Worm (Caenorhabditis elegans) whole organism, L1 larva: Measurements from ENCODE around the gene let-92.

ENCODE experiments used
- C04F5.9 ChIP-seq: sonication (generic microtip); optimal IDR thresholded peaks from 2 replicates; lab custom pipeline; 2016; ENCODE audit warnings: missing genetic modification characterization, missing compliant biosample characterization
- Y116A8C.19 ChIP-seq: sonication (generic microtip); optimal IDR thresholded peaks from 2 replicates; lab custom pipeline; 2016; ENCODE audit warnings: missing compliant biosample characterization, missing genetic modification characterization, borderline replicate concordance
- alr-1 ChIP-seq: fragments of 200-800 bp; sonication (Bioruptor generic); optimal IDR thresholded peaks from 2 replicates; lab custom pipeline; 2018; ENCODE audit warnings: borderline replicate concordance, mild to moderate bottlenecking, missing genetic modification characterization, missing compliant biosample characterization
- blmp-1 ChIP-seq: fragments of 150-350 bp; optimal IDR thresholded peaks from 2 replicates; lab custom pipeline; 2014; ENCODE audit warnings: missing biosample characterization, missing genetic modification characterization
- efl-1 ChIP-seq, 4 experiments: fragments of 150-350 bp; optimal IDR thresholded peaks in 3 of 4; peaks in 1 of 4; 1 replicate in 1 of 4; 2 replicates in 3 of 4; lab custom pipeline; 2014; ENCODE audit warnings: missing biosample characterization in 2 of 4, missing genetic modification characterization in 2 of 4, missing genetic modification reagents in 2 of 4
- egl-13 ChIP-seq: sonication (generic microtip); optimal IDR thresholded peaks from 2 replicates; lab custom pipeline; 2016; ENCODE audit warnings: missing genotype, missing genetic modification reagents, missing genetic modification characterization, missing compliant biosample characterization
- elt-2 ChIP-seq: sonication (generic microtip); optimal IDR thresholded peaks from 2 replicates; lab custom pipeline; 2016; ENCODE audit warnings: missing genetic modification characterization, mild to moderate bottlenecking, inconsistent platforms, missing compliant biosample characterization, missing genetic modification reagents
- elt-3 ChIP-seq, 6 experiments: fragments of 150-350 bp in 1 of 6; sonication (generic microtip); optimal IDR thresholded peaks; 2 replicates each; lab custom pipeline; 2017 to 2018; ENCODE audit warnings: missing biosample characterization in 6 of 6, missing genetic modification characterization in 6 of 6, inconsistent platforms in 1 of 6
- ets-5 ChIP-seq: fragments of 200-800 bp; sonication (Bioruptor generic); IDR thresholded peaks from 2 replicates; pipeline ENCODE4 v1.3.6; 2022; ENCODE audit warnings: missing genetic modification characterization, missing compliant biosample characterization
- fkh-8 ChIP-seq: sonication (generic microtip); optimal IDR thresholded peaks from 2 replicates; lab custom pipeline; 2016; ENCODE audit warnings: mild to moderate bottlenecking, missing genetic modification characterization, missing compliant biosample characterization
- hlh-17 ChIP-seq: fragments of 200-800 bp; sonication (Bioruptor generic); optimal IDR thresholded peaks from 2 replicates; lab custom pipeline; 2018; ENCODE audit warnings: missing genetic modification characterization, mild to moderate bottlenecking, missing compliant biosample characterization, moderate library complexity, borderline replicate concordance
- lin-14 ChIP-seq: fragments of 200-800 bp; sonication (Bioruptor generic); optimal IDR thresholded peaks from 2 replicates; lab custom pipeline; 2018; ENCODE audit warnings: mild to moderate bottlenecking, missing genetic modification characterization, moderate library complexity, missing compliant biosample characterization
- nhr-12 ChIP-seq: sonication (generic microtip); optimal IDR thresholded peaks from 2 replicates; lab custom pipeline; 2017; ENCODE audit warnings: missing biosample characterization, missing genetic modification characterization
- nhr-19 ChIP-seq: fragments of 200-800 bp; sonication (Bioruptor generic); conservative IDR thresholded peaks from 2 replicates; pipeline ENCODE4 v1.3.6; 2022; ENCODE audit warnings: missing genetic modification characterization, missing compliant biosample characterization
- nhr-237 ChIP-seq: fragments of 150-350 bp; optimal IDR thresholded peaks from 2 replicates; lab custom pipeline; 2014; ENCODE audit warnings: missing biosample characterization, missing genetic modification characterization
- nhr-77 ChIP-seq: fragments of 150-350 bp; optimal IDR thresholded peaks from 2 replicates; lab custom pipeline; 2014; ENCODE audit warnings: missing biosample characterization, missing genetic modification characterization
- nhr-85 ChIP-seq: sonication (generic microtip); peaks from one replicate; lab custom pipeline; 2016; ENCODE audit warnings: missing genetic modification characterization, inconsistent platforms, missing compliant biosample characterization
- pqm-1 ChIP-seq: sonication (generic microtip); optimal IDR thresholded peaks from 3 replicates; lab custom pipeline; 2017; ENCODE audit warnings: missing biosample characterization, missing genetic modification characterization

The let-92 gene

ce11 chrIV:11902832-11903231 is 44.6 kb downstream of the let-92 start:
- TF ChIP-seq fkh-8 (tag; lab: Kevin White, UChicago), result no peak
- TF ChIP-seq elt-3 (tag; optimal IDR thresholded peaks at IDR 0.05; lab: Kevin White, UChicago), result peak in 1 of 6 experiments; percentile 30
- peak; percentile 45 for TF ChIP-seq nhr-85
- no peak for TF ChIP-seq efl-1 (optimal IDR thresholded peaks at IDR 0.05; lab: Kevin White, UChicago)
- TF ChIP-seq efl-1 (GFP tag; optimal IDR thresholded peaks at IDR 0.05 in 1 of 2; lab: Kevin White, UChicago), result peak in 1 of 2 experiments; percentile 48

- no peak for TF ChIP-seq ets-5 (GFP tag; lab: Robert Waterston, UW)
- peak; percentile 64 for TF ChIP-seq nhr-85
- peak; percentile 9 for TF ChIP-seq lin-14 (GFP tag; lab: Kevin White, UChicago)
Observed at ce11 chrIV:11903676-11904075, 45.4 kb downstream of the let-92 start.

ce11 chrIV:11908733-11909132 is 50.5 kb downstream of the let-92 start:
- no peak for TF ChIP-seq nhr-77 (tag; lab: Kevin White, UChicago)
- TF ChIP-seq nhr-12 (tag; lab: Kevin White, UChicago), result no peak
- TF ChIP-seq egl-13 (tag; lab: Kevin White, UChicago), result no peak
- TF ChIP-seq alr-1 (tag; lab: Kevin White, UChicago), result no peak
- TF ChIP-seq hlh-17 (GFP tag; lab: Kevin White, UChicago), result no peak
- no peak for TF ChIP-seq pqm-1 (tag; lab: Kevin White, UChicago)
- TF ChIP-seq Y116A8C.19, result no peak
- no peak for TF ChIP-seq elt-2 (tag; lab: Kevin White, UChicago)
- TF ChIP-seq nhr-237 (tag; lab: Kevin White, UChicago), result no peak
- TF ChIP-seq nhr-19 (GFP tag; lab: Robert Waterston, UW), result no peak
- no peak for TF ChIP-seq C04F5.9 (tag; lab: Kevin White, UChicago)
- TF ChIP-seq efl-1 (optimal IDR thresholded peaks at IDR 0.05; lab: Kevin White, UChicago), result no peak
- peak in 1 of 2 experiments; percentile 12 for TF ChIP-seq efl-1 (GFP tag; optimal IDR thresholded peaks at IDR 0.05 in 1 of 2; lab: Kevin White, UChicago)
- TF ChIP-seq blmp-1 (tag; lab: Kevin White, UChicago), result peak; percentile 55
